Worm (Caenorhabditis elegans) whole organism, L3 larva: ENCODE data around the gene C06A12.3.

Experiments used
- ama-1 ChIP-seq: fragments of 150-350 bp; optimal IDR thresholded peaks from 2 replicates; lab custom pipeline; 2018
- eor-1 ChIP-seq, 2 experiments: fragments of 150-350 bp; optimal IDR thresholded peaks; 2 replicates each; lab custom pipeline; 2014 to 2018; ENCODE audit warnings: missing biosample characterization in 2 of 2, missing genetic modification characterization in 2 of 2
- lin-39 ChIP-seq: fragments of 150-350 bp; optimal IDR thresholded peaks from 2 replicates; lab custom pipeline; 2018; ENCODE audit warnings: missing biosample characterization, missing genetic modification reagents, missing genetic modification characterization
- nhr-12 ChIP-seq: fragments of 150-350 bp; optimal IDR thresholded peaks from 2 replicates; lab custom pipeline; 2014; ENCODE audit warnings: missing biosample characterization, missing genetic modification characterization
- nhr-237 ChIP-seq: fragments of 150-350 bp; optimal IDR thresholded peaks from 2 replicates; lab custom pipeline; 2014; ENCODE audit warnings: missing biosample characterization, missing genetic modification characterization
- unc-39 ChIP-seq: sonication (generic microtip); optimal IDR thresholded peaks from 4 replicates; lab custom pipeline; 2017; ENCODE audit warnings: missing biosample characterization, missing genetic modification characterization
- zag-1 ChIP-seq: fragments of 150-350 bp; optimal IDR thresholded peaks from 2 replicates; lab custom pipeline; 2014; ENCODE audit warnings: missing biosample characterization, missing genetic modification characterization

ce11 chrIV:17417723-17418122 is 9.8 kb upstream of the C06A12.3 start, which contains the start of gene npr-26:
- no peak for TF ChIP-seq nhr-12 (tag; lab: Kevin White, UChicago)
- no peak for TF ChIP-seq ama-1 (lab: Kevin White, UChicago)
- no peak for TF ChIP-seq nhr-237 (tag; lab: Kevin White, UChicago)
- no peak for TF ChIP-seq lin-39
- TF ChIP-seq eor-1 (tag; optimal IDR thresholded peaks at IDR 0.05; lab: Kevin White, UChicago), result no peak
- no peak for TF ChIP-seq zag-1
- TF ChIP-seq unc-39 (tag; lab: Kevin White, UChicago), result no peak
